Fruit fly (Drosophila melanogaster): ENCODE results near the gene Fdx1.
A peak's percentile ranks its signal among the peaks of the same experiment; 100 is the strongest.

Gene Fdx1

DNA sequence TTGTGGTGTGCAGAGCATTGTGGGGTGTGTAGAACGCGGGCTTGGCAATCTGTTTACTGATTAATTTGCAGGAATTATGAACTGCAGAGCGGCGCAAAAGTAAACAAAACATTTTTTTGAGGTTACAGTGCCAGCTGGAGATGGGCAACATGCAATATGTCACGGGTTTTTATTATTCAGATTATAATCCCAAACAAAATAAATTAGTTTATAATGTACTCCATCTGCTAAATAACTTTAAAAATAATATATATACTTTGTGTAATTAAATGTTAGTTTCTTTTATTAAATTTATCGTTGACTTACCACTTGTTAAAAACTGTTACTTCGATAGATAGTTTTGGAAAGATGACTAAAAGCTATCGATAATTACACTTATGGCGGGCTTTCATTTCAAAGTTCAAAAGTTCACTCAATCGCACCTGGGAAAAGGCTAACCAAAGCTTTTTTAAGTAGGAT, at the start of gene Fdx1:
TSS of gene Fdx1 (minus strand) at position 332 of the 459 bp plus-strand sequence.
- TF ChIP-seq CG11762 (GFP tag; optimal IDR thresholded peaks at IDR 0.05; ENCODE audit: insufficient read depth), result no peak
- no peak for TF ChIP-seq pdm3 (GFP tag; optimal IDR thresholded peaks at IDR 0.05)
- no peak for TF ChIP-seq Lpt (GFP tag; optimal IDR thresholded peaks at IDR 0.05)
- TF ChIP-seq Eip78C (GFP tag), result peak; percentile 71
- no peak for TF ChIP-seq Smox (GFP tag; optimal IDR thresholded peaks at IDR 0.05)
- TF ChIP-seq salr (GFP tag; optimal IDR thresholded peaks at IDR 0.05), result no peak
- peak; percentile 60 for TF ChIP-seq svp (GFP tag)
- no peak for TF ChIP-seq fd85E (GFP tag; optimal IDR thresholded peaks at IDR 0.05)
- TF ChIP-seq topi (GFP tag; optimal IDR thresholded peaks at IDR 0.05), result peak; percentile 33
- TF ChIP-seq CG4318 (GFP tag; optimal IDR thresholded peaks at IDR 0.05), result no peak
- no peak for TF ChIP-seq fd59A (GFP tag; optimal IDR thresholded peaks at IDR 0.05)
- TF ChIP-seq cyc (GFP tag; optimal IDR thresholded peaks at IDR 0.05), result peak; percentile 26
- peak; percentile 96 for TF ChIP-seq fkh (GFP tag; optimal IDR thresholded peaks at IDR 0.05)
- peak; percentile 11 for TF ChIP-seq vri (GFP tag; optimal IDR thresholded peaks at IDR 0.05)
- TF ChIP-seq CG8119 (GFP tag; IDR thresholded peaks at IDR 0.05), result peak; percentile 25; the same call in 1 of the 3 replicates
- no peak for TF ChIP-seq CG8319 (GFP tag; optimal IDR thresholded peaks at IDR 0.05)
- TF ChIP-seq CG11294 (GFP tag; IDR thresholded peaks at IDR 0.05), result no peak
- peak; percentile 25 for TF ChIP-seq achi (GFP tag; optimal IDR thresholded peaks at IDR 0.05)
- TF ChIP-seq Eip93F (GFP tag; optimal IDR thresholded peaks at IDR 0.05), result peak; percentile 5
- no peak for TF ChIP-seq Hr38 (GFP tag; optimal IDR thresholded peaks at IDR 0.05)
- no peak for TF ChIP-seq CG6854 (GFP tag; optimal IDR thresholded peaks at IDR 0.05)
- no peak for TF ChIP-seq eg (GFP tag; IDR thresholded peaks at IDR 0.05)
- TF ChIP-seq Ets96B (tag; optimal IDR thresholded peaks at IDR 0.05), result peak; percentile 33
- no peak for TF ChIP-seq Sox15 (GFP tag; optimal IDR thresholded peaks at IDR 0.05)
- TF ChIP-seq Met (GFP tag; optimal IDR thresholded peaks at IDR 0.05), result no peak
- no peak for TF ChIP-seq CG6163 (GFP tag; IDR thresholded peaks at IDR 0.05)
- TF ChIP-seq lz (GFP tag; optimal IDR thresholded peaks at IDR 0.05), result peak; percentile 38
- TF ChIP-seq CG6808 (GFP tag; optimal IDR thresholded peaks at IDR 0.05), result no peak
- no peak for TF ChIP-seq CG9139 (GFP tag; optimal IDR thresholded peaks at IDR 0.05)
- TF ChIP-seq Eip75B (GFP tag; optimal IDR thresholded peaks at IDR 0.05), result peak; percentile 30
- peak; percentile 47 for TF ChIP-seq OdsH (GFP tag; optimal IDR thresholded peaks at IDR 0.05)
- peak; percentile 55 for TF ChIP-seq esn (GFP tag; optimal IDR thresholded peaks at IDR 0.05)
- no peak for TF ChIP-seq CG16779 (tag; optimal IDR thresholded peaks at IDR 0.05)
- peak; percentile 14 for TF ChIP-seq net (GFP tag; optimal IDR thresholded peaks at IDR 0.05)
- no peak for TF ChIP-seq CG8632 (GFP tag; optimal IDR thresholded peaks at IDR 0.05)
- peak; percentile 43 for TF ChIP-seq CG3919 (GFP tag; optimal IDR thresholded peaks at IDR 0.05)
- no peak for TF ChIP-seq Sox102F (GFP tag; optimal IDR thresholded peaks at IDR 0.05)
- TF ChIP-seq Sox14 (GFP tag; optimal IDR thresholded peaks at IDR 0.05), result peak; percentile 48
- peak; percentile 41 for TF ChIP-seq CG3032 (tag; optimal IDR thresholded peaks at IDR 0.05)
- TF ChIP-seq CG32006 (GFP tag; optimal IDR thresholded peaks at IDR 0.05), result no peak
- no peak for TF ChIP-seq ss (GFP tag; optimal IDR thresholded peaks at IDR 0.05)
- TF ChIP-seq Hr39 (GFP tag; optimal IDR thresholded peaks at IDR 0.05), result no peak
- TF ChIP-seq CG31627 (GFP tag; optimal IDR thresholded peaks at IDR 0.05), result peak; percentile 17

- TF ChIP-seq CG4318 (GFP tag; optimal IDR thresholded peaks at IDR 0.05), result no peak
- no peak for TF ChIP-seq topi (GFP tag; optimal IDR thresholded peaks at IDR 0.05)
- TF ChIP-seq Eip78C (GFP tag), result no peak
- TF ChIP-seq Ets21C (GFP tag; optimal IDR thresholded peaks at IDR 0.05), result no peak
- no peak for TF ChIP-seq dac (GFP tag; optimal IDR thresholded peaks at IDR 0.05)
- no peak for TF ChIP-seq Hr38 (GFP tag; optimal IDR thresholded peaks at IDR 0.05)
- no peak for TF ChIP-seq vri (GFP tag; optimal IDR thresholded peaks at IDR 0.05)
- TF ChIP-seq CG3919 (GFP tag; optimal IDR thresholded peaks at IDR 0.05), result no peak
- no peak for TF ChIP-seq spab (GFP tag; optimal IDR thresholded peaks at IDR 0.05)
Observed at dm6 chr3L:9420819-9421130, 49.7 kb upstream of the Fdx1 start.

Data from whole organism, prepupa.